Fruit fly (Drosophila melanogaster) whole organism, wandering third instar larva: ENCODE data around the gene CG46387.

ENCODE experiments used
- Dfd ChIP-seq: fragments of >200 bp; optimal IDR thresholded peaks from 2 replicates; lab custom pipeline; 2017; ENCODE audit warnings: missing biosample characterization, missing genetic modification characterization
- Hnf4 ChIP-seq: fragments of 200-800 bp; sonication (Bioruptor generic); optimal IDR thresholded peaks from 2 replicates; lab custom pipeline; 2016; ENCODE audit warnings: missing biosample characterization, mild to moderate bottlenecking, missing genetic modification characterization
- Hr78 ChIP-seq: fragments of >200 bp; optimal IDR thresholded peaks from 2 replicates; lab custom pipeline; 2017; ENCODE audit warnings: missing biosample characterization, missing genetic modification characterization
- fru ChIP-seq: fragments of 200-800 bp; sonication (Bioruptor generic); optimal IDR thresholded peaks from 3 replicates; lab custom pipeline; 2016; ENCODE audit warnings: missing biosample characterization, mild to moderate bottlenecking, missing genetic modification characterization
- pan ChIP-seq: fragments of >200 bp; optimal IDR thresholded peaks from 2 replicates; lab custom pipeline; 2017
- woc ChIP-seq: sonication (Bioruptor generic); optimal IDR thresholded peaks from 2 replicates; lab custom pipeline; 2016; ENCODE audit warnings: missing biosample characterization, mild to moderate bottlenecking, missing genetic modification characterization

DNA sequence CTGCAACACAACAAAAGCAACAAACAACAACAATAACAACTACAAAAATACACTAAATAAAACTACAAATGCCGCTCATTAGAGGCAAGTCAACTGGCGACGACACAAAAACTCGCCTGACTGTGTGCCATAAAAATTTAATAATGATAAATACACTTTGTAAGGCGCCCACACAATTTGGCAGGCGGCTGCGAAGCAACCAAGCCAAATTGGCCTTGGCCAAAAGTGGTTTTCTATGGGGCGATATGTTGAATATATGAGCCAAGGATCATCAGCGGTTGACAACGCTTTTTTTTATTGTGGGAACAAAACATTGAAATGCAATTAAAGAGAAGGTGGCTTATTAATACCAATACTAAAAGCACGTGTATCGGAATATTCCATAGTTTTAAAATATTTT, 48.3 kb upstream of the CG46387 start:
- TF ChIP-seq Hnf4 (GFP tag; lab: Kevin White, UChicago): no peak
- no peak for TF ChIP-seq pan
- no peak for TF ChIP-seq Dfd (GFP tag; lab: Kevin White, UChicago)
- TF ChIP-seq woc (GFP tag; lab: Kevin White, UChicago): no peak
- no peak for TF ChIP-seq fru (GFP tag; lab: Kevin White, UChicago)
- TF ChIP-seq Hr78 (GFP tag; lab: Kevin White, UChicago): no peak
